Worm (Caenorhabditis elegans) whole organism, L1 larva: ENCODE results near the gene ttr-45.

Experiments used
- ama-1 ChIP-seq: fragments of 150-350 bp; optimal IDR thresholded peaks from 2 replicates; lab custom pipeline; 2014
- ceh-63 ChIP-seq: fragments of 200-800 bp; sonication (Bioruptor generic); optimal IDR thresholded peaks from 2 replicates; lab custom pipeline; 2018; ENCODE audit warnings: mild to moderate bottlenecking, missing genetic modification characterization, missing compliant biosample characterization
- egl-13 ChIP-seq: sonication (generic microtip); optimal IDR thresholded peaks from 2 replicates; lab custom pipeline; 2016; ENCODE audit warnings: missing genotype, missing genetic modification reagents, missing genetic modification characterization, missing compliant biosample characterization
- elt-2 ChIP-seq: sonication (generic microtip); optimal IDR thresholded peaks from 2 replicates; lab custom pipeline; 2016; ENCODE audit warnings: missing genetic modification characterization, mild to moderate bottlenecking, inconsistent platforms, missing compliant biosample characterization, missing genetic modification reagents
- jun-1 ChIP-seq: fragments of 150-350 bp; optimal IDR thresholded peaks from 2 replicates; lab custom pipeline; 2014; ENCODE audit warnings: missing biosample characterization, missing genetic modification reagents, missing genetic modification characterization
- lin-13 ChIP-seq: fragments of 150-350 bp; optimal IDR thresholded peaks from 2 replicates; lab custom pipeline; 2014; ENCODE audit warnings: missing biosample characterization, missing genetic modification reagents, missing genetic modification characterization
- lsy-2 ChIP-seq, 2 experiments: fragments of 150-350 bp; optimal IDR thresholded peaks; 2 replicates each; lab custom pipeline; 2014; ENCODE audit warnings: missing biosample characterization in 2 of 2, missing genetic modification characterization in 2 of 2
- nhr-76 ChIP-seq: sonication (generic microtip); optimal IDR thresholded peaks from 2 replicates; lab custom pipeline; 2017; ENCODE audit warnings: missing biosample characterization, missing genetic modification characterization
- pag-3 ChIP-seq: sonication (generic microtip); optimal IDR thresholded peaks from 2 replicates; lab custom pipeline; 2017; ENCODE audit warnings: missing genetic modification characterization, mild to moderate bottlenecking, missing compliant biosample characterization, antibody characterized with exemption, borderline replicate concordance; ENCODE audit not compliant: insufficient read depth
- skn-1 ChIP-seq: fragments of 150-350 bp; optimal IDR thresholded peaks from 2 replicates; lab custom pipeline; 2014; ENCODE audit warnings: missing biosample characterization, missing genetic modification characterization
- unc-130 ChIP-seq: fragments of 150-350 bp; optimal IDR thresholded peaks from 2 replicates; lab custom pipeline; 2017; ENCODE audit warnings: missing biosample characterization, missing genetic modification characterization, inconsistent platforms
- unc-30 ChIP-seq: sonication (generic microtip); optimal IDR thresholded peaks from 2 replicates; lab custom pipeline; 2017; ENCODE audit warnings: missing biosample characterization, missing genetic modification characterization
- unc-62 ChIP-seq: fragments of 150-350 bp; optimal IDR thresholded peaks from 2 replicates; lab custom pipeline; 2014; ENCODE audit warnings: missing biosample characterization, missing genetic modification reagents, missing genetic modification characterization
- ztf-11 ChIP-seq, 2 experiments: sonication (generic microtip); optimal IDR thresholded peaks; 2 replicates each; lab custom pipeline; 2016 to 2017; ENCODE audit warnings: missing genetic modification characterization in 2 of 2, missing biosample characterization in 1 of 2, missing compliant biosample characterization in 1 of 2

DNA sequence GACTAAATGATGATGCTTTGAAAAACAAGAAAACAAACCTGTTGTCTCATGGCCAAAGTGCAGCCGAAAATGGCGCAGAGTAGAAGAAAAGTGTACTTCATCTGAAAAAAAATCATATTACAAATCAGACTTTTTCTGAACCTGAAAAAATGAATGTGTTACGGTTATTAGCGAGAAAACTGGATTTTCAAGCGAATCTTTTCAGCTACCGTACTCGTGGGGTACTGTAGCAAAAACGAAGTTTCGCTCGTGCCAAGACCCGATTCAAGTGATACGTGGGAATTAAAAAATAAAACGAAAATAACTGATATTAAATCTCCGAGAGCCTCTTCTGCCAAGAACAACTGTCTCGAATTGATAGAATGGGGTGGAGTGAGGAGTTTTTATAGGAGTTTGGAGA lies 1.8 kb upstream of the ttr-45 start, which contains the start of gene ttr-51:
- no peak for TF ChIP-seq lin-13 (GFP tag; lab: Kevin White, UChicago)
- TF ChIP-seq egl-13 (tag; lab: Kevin White, UChicago), result no peak
- no peak for TF ChIP-seq skn-1
- no peak for TF ChIP-seq ama-1 (lab: Kevin White, UChicago)
- TF ChIP-seq unc-62 (GFP tag; lab: Kevin White, UChicago), result no peak
- TF ChIP-seq nhr-76 (tag; lab: Kevin White, UChicago), result no peak
- TF ChIP-seq unc-130 (tag; lab: Kevin White, UChicago), result no peak
- no peak for TF ChIP-seq unc-30 (tag; lab: Kevin White, UChicago)
- TF ChIP-seq jun-1 (tag; lab: Kevin White, UChicago), result no peak
- no peak for TF ChIP-seq lsy-2 (tag; optimal IDR thresholded peaks at IDR 0.05; lab: Kevin White, UChicago)
- no peak for TF ChIP-seq ztf-11 (tag; optimal IDR thresholded peaks at IDR 0.05; lab: Kevin White, UChicago)
- TF ChIP-seq pag-3, result no peak
- no peak for TF ChIP-seq elt-2 (tag; lab: Kevin White, UChicago)
- no peak for TF ChIP-seq ceh-63
